Worm (Caenorhabditis elegans) whole organism, midembryonic: ENCODE data around the gene sde-2.

ENCODE experiments used
- T22C8.4 ChIP-seq: fragments of 200-800 bp; sonication (Bioruptor generic); IDR thresholded peaks from 2 replicates; pipeline ENCODE4 v1.3.6; 2022; ENCODE audit warnings: missing genetic modification characterization, missing compliant biosample characterization
- cog-1 ChIP-seq: sonication (generic microtip); optimal IDR thresholded peaks from 2 replicates; lab custom pipeline; 2016; ENCODE audit warnings: missing genetic modification characterization, missing compliant biosample characterization
- flt-1 ChIP-seq: fragments of 200-800 bp; sonication (Bioruptor generic); IDR thresholded peaks from 2 replicates; pipeline ENCODE4 v1.3.6; 2022; ENCODE audit warnings: missing genetic modification characterization, missing compliant biosample characterization
- klf-2 ChIP-seq: fragments of 200-800 bp; sonication (Bioruptor generic); conservative IDR thresholded peaks from 2 replicates; pipeline ENCODE4 v1.3.6; 2022; ENCODE audit warnings: missing genetic modification reagents, missing genetic modification characterization, missing compliant biosample characterization
- med-1 ChIP-seq: sonication (generic microtip); optimal IDR thresholded peaks from 2 replicates; lab custom pipeline; 2017; ENCODE audit warnings: missing genetic modification characterization, mild to moderate bottlenecking, missing compliant biosample characterization, antibody characterized with exemption, missing genetic modification reagents; ENCODE audit not compliant: insufficient read depth
- ref-1 ChIP-seq: fragments of 200-800 bp; sonication (Bioruptor generic); conservative IDR thresholded peaks from 2 replicates; pipeline ENCODE4 v1.3.6; 2022; ENCODE audit warnings: missing genetic modification reagents, missing genetic modification characterization, missing compliant biosample characterization
- tab-1 ChIP-seq: fragments of 200-800 bp; sonication (Bioruptor generic); IDR thresholded peaks from 2 replicates; pipeline ENCODE4 v1.3.6; 2022; ENCODE audit warnings: missing genetic modification characterization, missing compliant biosample characterization
- ztf-23 ChIP-seq: fragments of 200-800 bp; sonication (Bioruptor generic); IDR thresholded peaks from 2 replicates; pipeline ENCODE4 v1.3.6; 2022; ENCODE audit warnings: missing genetic modification reagents, missing genetic modification characterization, missing compliant biosample characterization
- ztf-29 ChIP-seq: fragments of 200-800 bp; sonication (Bioruptor generic); IDR thresholded peaks from 2 replicates; pipeline ENCODE4 v1.3.6; 2022; ENCODE audit warnings: missing genetic modification reagents, missing genetic modification characterization, missing compliant biosample characterization

Gene sde-2

DNA sequence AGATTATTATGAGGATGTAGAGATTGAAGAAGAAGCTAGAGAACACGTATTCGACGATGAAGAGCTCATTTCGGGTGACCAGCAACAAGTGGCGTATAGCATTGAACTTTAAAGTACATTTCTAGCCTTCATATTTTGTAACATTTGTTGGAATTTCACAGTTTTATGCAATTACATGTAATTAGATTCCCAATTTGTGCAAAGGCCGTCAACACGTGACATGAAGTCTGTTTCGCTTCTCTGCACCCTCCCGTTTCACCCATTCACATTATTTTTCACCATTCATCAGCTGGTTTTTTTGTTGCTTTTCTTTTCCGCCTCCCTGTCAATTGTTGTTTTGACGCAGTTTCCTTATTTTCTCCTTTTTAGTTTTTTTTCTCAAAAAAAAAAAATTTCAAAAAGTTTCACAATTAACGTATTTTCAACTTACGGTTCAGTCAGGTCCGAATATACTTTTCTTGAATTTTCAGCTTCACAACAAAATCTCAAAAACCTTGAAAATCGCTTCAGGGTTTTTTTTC lies at the start of gene sde-2:
Gene sde-2, plus strand, starts transcription at position 471 of the 521 bp plus-strand sequence.
- no peak for TF ChIP-seq ztf-29 (GFP tag; lab: Robert Waterston, UW)
- TF ChIP-seq klf-2 (GFP tag; lab: Robert Waterston, UW), result no peak
- TF ChIP-seq med-1 (GFP tag; lab: Kevin White, UChicago), result no peak
- no peak for TF ChIP-seq flt-1 (GFP tag; lab: Robert Waterston, UW)
- no peak for TF ChIP-seq ref-1 (GFP tag; lab: Robert Waterston, UW)
- no peak for TF ChIP-seq tab-1
- TF ChIP-seq T22C8.4 (GFP tag; lab: Robert Waterston, UW), result no peak
- no peak for TF ChIP-seq cog-1
- TF ChIP-seq ztf-23, result no peak

DNA sequence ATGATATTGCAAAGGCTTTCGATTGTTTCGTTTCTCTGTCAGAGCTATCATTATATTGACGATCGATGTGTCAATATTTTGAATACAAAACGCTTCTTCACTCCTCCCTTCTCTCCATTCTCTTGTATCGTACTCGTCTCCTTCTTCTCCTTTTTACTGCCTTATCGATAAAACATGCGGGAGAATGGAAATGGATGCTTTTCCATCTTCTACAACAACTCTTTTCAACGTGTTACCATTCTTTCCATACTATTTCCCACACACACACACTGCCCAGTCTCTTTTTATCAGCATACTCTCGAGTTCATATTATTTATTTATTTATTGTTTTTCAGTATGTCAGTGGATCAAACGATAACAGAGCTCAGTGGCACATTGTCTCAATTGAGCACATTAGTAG lies 48.7 kb upstream of the sde-2 start, which contains the start of gene C50B8.6:
Gene C50B8.6, plus strand, starts transcription at position 336 of the 400 bp plus-strand sequence.
- TF ChIP-seq ztf-29 (GFP tag; lab: Robert Waterston, UW) (no peak), med-1 (GFP tag; lab: Kevin White, UChicago) (no peak), flt-1 (GFP tag; lab: Robert Waterston, UW) (no peak), tab-1 (no peak), cog-1 (no peak), ref-1 (GFP tag; lab: Robert Waterston, UW) (no peak), T22C8.4 (GFP tag; lab: Robert Waterston, UW) (no peak), klf-2 (GFP tag; lab: Robert Waterston, UW) (no peak), ztf-23 (no peak)

DNA sequence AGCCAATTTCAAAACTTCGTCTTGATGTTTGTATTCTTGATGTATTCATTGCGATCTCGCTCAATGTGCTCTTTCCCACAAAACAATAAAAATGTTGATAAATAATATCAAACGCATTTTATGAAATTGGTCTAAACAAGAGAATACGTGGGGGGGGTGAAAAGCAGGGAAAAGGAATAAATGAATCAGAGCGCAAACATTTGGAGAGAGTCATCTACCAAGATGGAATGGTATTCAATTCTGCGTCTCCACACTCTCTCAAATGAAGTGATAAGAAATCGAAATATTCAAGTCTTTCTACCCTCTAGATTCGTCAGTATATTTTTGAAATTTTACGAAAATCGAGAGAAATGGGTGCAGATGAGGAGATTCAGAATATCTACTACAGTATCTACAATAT lies 46.7 kb upstream of the sde-2 start, which contains the start of gene C50B8.5:
Gene C50B8.5, plus strand, starts transcription at position 273 of the 400 bp plus-strand sequence.
- no peak for TF ChIP-seq flt-1 (GFP tag; lab: Robert Waterston, UW)
- TF ChIP-seq cog-1, result no peak
- no peak for TF ChIP-seq med-1 (GFP tag; lab: Kevin White, UChicago)
- TF ChIP-seq tab-1, result no peak
- no peak for TF ChIP-seq ztf-23
- TF ChIP-seq T22C8.4 (GFP tag; lab: Robert Waterston, UW), result no peak
- TF ChIP-seq klf-2 (GFP tag; lab: Robert Waterston, UW), result no peak
- TF ChIP-seq ref-1 (GFP tag; lab: Robert Waterston, UW), result no peak
- no peak for TF ChIP-seq ztf-29 (GFP tag; lab: Robert Waterston, UW)

DNA sequence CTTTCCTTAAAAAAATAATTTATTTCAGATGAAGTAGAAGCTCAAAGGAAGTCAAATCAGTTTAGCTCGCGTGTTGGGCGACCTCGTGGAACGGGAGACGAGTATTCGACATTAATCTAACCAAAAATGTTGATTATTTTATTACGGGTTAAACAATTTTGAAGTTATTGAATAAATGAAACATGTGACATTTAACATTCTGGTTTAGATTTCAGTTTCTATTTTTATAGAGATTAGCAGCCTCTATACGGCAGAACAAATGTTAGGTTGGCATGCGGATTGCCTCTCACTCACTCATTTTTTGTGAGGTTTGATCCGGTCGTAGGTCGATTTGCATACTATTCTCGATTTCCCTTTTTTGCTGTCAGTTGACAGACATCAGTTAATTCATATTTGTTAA lies 42.9 kb upstream of the sde-2 start, which contains the start of gene F53F4.1:
Gene F53F4.1, plus strand, starts transcription at position 301 of the 400 bp plus-strand sequence.
- TF ChIP-seq klf-2 (GFP tag; lab: Robert Waterston, UW), result no peak
- TF ChIP-seq ref-1 (GFP tag; lab: Robert Waterston, UW), result no peak
- no peak for TF ChIP-seq ztf-29 (GFP tag; lab: Robert Waterston, UW)
- TF ChIP-seq med-1 (GFP tag; lab: Kevin White, UChicago), result no peak
- no peak for TF ChIP-seq ztf-23
- no peak for TF ChIP-seq T22C8.4 (GFP tag; lab: Robert Waterston, UW)
- TF ChIP-seq cog-1, result no peak
- no peak for TF ChIP-seq flt-1 (GFP tag; lab: Robert Waterston, UW)
- TF ChIP-seq tab-1, result no peak

DNA sequence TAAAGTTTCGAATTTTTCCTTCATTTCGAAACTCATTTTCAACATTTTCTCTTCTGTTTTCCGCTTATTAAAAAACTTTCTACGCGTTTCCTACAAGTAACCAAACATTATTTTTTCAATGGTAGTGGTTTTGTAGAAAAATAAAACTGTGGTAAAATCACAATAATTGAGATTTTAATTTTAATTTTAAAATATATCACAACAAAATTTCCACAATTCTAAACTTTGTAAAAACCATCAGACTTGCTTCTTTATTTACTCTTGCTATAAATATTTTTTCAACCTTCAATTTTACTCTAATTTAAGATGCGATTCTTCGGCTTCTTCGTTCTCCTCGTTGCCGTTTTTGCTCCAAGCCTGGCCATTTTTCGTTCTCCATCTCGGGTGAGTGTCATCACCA lies 39.5 kb upstream of the sde-2 start, which contains the start of gene F53F4.17:
Gene F53F4.17, plus strand, starts transcription at position 301 of the 400 bp plus-strand sequence.
- no peak for TF ChIP-seq flt-1 (GFP tag; lab: Robert Waterston, UW)
- no peak for TF ChIP-seq klf-2 (GFP tag; lab: Robert Waterston, UW)
- no peak for TF ChIP-seq ztf-29 (GFP tag; lab: Robert Waterston, UW)

DNA sequence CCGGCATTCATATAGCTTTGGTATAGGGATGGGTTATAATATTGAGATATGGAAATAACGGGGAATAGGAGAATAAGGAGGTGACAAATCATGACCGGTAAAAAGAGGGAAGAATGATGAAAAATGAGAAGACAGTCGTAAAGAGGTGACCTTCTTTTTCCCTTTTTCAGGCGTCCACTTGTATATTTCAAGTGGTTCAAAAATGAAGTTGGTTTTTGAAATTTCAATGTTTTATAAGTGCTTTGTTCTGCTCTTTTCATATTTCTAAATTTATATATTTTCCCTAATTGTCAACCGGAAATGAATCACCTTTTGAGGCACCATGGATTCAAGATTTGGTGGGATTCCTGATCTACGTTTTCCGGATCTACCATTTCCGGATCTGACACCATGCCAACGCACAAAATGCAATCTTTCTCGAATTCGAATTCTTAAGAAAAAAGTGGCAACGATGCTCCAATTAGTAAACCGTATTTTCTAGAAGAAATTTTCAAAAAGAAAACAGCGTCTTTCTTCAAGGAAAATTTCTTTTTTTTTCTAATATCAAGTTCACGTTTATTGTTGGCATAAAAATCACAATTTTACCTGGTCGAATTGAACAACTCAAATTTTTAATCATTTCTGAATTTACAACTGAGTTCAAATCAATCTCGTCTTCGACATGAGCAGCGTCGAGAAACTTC lies 37.7 kb upstream of the sde-2 start, which contains the start of the genes F53F4.2 and F53F4.18:
Gene F53F4.2, minus strand, starts transcription at position 101 of the 683 bp plus-strand sequence.
Gene F53F4.18, plus strand, starts transcription at position 633 of the 683 bp plus-strand sequence.
- TF ChIP-seq cog-1 (no peak), klf-2 (GFP tag; lab: Robert Waterston, UW) (no peak), T22C8.4 (GFP tag; lab: Robert Waterston, UW) (no peak), ztf-29 (GFP tag; lab: Robert Waterston, UW) (no peak), flt-1 (GFP tag; lab: Robert Waterston, UW) (no peak), tab-1 (no peak), ztf-23 (no peak), med-1 (GFP tag; lab: Kevin White, UChicago) (no peak), ref-1 (GFP tag; lab: Robert Waterston, UW) (no peak)

DNA sequence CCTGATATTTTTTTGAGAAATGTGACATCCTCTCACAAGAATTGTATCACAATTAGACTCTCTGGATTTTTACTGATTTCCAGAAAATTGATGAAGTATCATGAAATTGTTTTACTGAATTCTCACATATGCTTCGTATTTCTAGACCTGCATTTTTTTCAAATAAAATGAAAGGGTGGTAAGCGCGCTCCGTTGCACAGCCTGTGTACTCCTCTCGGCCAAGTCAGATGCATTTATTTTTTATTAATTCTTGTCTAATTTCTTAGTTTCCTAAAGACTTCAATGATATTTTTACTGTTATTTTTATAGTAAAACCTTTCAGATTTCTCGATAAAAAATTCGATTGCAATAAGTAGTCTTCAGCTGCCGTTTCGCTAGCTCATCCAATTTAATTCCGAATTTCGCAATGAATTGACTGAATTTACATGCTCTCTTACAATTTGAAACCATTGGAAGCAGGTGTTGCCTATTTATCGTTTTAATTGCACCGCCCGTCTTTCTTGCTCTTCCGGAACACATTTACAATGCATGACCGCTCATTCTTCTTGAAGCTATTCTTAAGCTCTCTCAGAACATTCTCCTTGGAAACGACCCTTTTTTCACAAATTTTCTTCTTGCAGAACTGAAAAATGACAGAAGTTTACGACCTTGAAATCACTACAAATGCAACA lies 35.7 kb upstream of the sde-2 start, which contains the start of gene tbcb-1:
Gene tbcb-1, plus strand, starts transcription at position 621 of the 671 bp plus-strand sequence.
- TF ChIP-seq klf-2 (GFP tag; lab: Robert Waterston, UW) (no peak), cog-1 (no peak), ref-1 (GFP tag; lab: Robert Waterston, UW) (no peak), med-1 (GFP tag; lab: Kevin White, UChicago) (no peak)

DNA sequence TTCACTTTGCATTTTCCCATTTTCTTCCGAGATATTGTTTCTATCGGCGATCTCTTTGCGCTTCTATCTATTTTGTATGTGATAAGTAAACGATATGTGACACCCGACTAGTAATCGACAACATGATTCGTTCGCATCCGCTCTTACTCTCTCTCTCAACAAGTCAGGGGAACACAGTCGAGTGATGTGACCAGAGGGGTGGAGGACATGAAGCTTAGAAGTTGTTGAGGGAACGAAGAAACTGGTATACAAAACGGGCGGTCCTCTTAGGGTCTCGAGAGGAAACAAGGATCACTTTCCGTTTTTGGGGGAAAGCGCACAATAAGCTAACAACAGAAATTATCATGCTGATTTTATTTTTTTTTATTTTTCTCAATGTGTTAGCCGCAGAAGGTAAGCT lies 34.3 kb upstream of the sde-2 start, which contains the start of gene F53F4.4:
Gene F53F4.4, plus strand, starts transcription at position 301 of the 400 bp plus-strand sequence.
- TF ChIP-seq cog-1, result no peak
- TF ChIP-seq T22C8.4 (GFP tag; lab: Robert Waterston, UW), result no peak
- no peak for TF ChIP-seq flt-1 (GFP tag; lab: Robert Waterston, UW)
- TF ChIP-seq ztf-23, result no peak
- TF ChIP-seq ztf-29 (GFP tag; lab: Robert Waterston, UW), result no peak
- TF ChIP-seq med-1 (GFP tag; lab: Kevin White, UChicago), result no peak
- TF ChIP-seq ref-1 (GFP tag; lab: Robert Waterston, UW), result no peak
- no peak for TF ChIP-seq tab-1
- no peak for TF ChIP-seq klf-2 (GFP tag; lab: Robert Waterston, UW)

DNA sequence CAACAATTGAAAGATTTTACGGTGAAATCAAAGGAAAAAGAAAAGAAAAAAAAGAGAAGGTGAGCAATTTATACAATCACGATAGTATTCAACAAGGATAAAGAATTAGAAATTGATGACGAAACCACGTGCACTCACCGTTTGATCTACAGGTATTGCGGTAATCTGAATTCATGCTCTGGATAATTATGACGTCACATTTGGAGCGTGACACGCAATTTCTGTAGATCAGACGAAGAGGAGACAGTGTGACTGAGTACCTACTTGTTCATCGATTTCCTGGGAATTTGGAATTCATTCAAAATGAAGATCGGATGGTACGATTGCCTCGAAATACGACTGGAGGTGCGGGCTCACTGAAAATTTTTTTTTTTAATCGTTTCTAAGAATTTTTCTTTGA lies 29.0 kb upstream of the sde-2 start:
- TF ChIP-seq T22C8.4 (GFP tag; lab: Robert Waterston, UW) (no peak), cog-1 (no peak), tab-1 (no peak), ref-1 (GFP tag; lab: Robert Waterston, UW) (no peak), med-1 (GFP tag; lab: Kevin White, UChicago) (no peak), ztf-23 (no peak)
